Worm (Caenorhabditis elegans) whole organism, mixed stage, embryonic: ENCODE data around the gene npr-5.

Experiments
- blmp-1 ChIP-seq: fragments of 150-350 bp; optimal IDR thresholded peaks from 2 replicates; lab custom pipeline; 2014; ENCODE audit warnings: missing biosample characterization, missing genetic modification characterization
- ceh-39 ChIP-seq: fragments of 150-350 bp; optimal IDR thresholded peaks from 2 replicates; lab custom pipeline; 2014; ENCODE audit warnings: missing biosample characterization, missing genetic modification characterization
- elt-3 ChIP-seq: fragments of 150-350 bp; optimal IDR thresholded peaks from 2 replicates; lab custom pipeline; 2014; ENCODE audit warnings: missing biosample characterization, missing genetic modification characterization
- hlh-1 ChIP-seq: fragments of 150-350 bp; optimal IDR thresholded peaks from 2 replicates; lab custom pipeline; 2014; ENCODE audit warnings: missing biosample characterization, missing genetic modification reagents, missing genetic modification characterization
- nhr-237 ChIP-seq: fragments of 150-350 bp; optimal IDR thresholded peaks from 2 replicates; lab custom pipeline; 2014; ENCODE audit warnings: missing biosample characterization, missing genetic modification characterization
- nhr-76 ChIP-seq: sonication (generic microtip); optimal IDR thresholded peaks from 2 replicates; lab custom pipeline; 2017; ENCODE audit warnings: missing biosample characterization, missing genetic modification characterization
- pha-4 ChIP-seq: fragments of 150-350 bp; optimal IDR thresholded peaks from 2 replicates; lab custom pipeline; 2018; ENCODE audit warnings: missing biosample characterization, missing genetic modification reagents, missing genetic modification characterization
- snpc-4 ChIP-seq: fragments of 150-350 bp; optimal IDR thresholded peaks from 2 replicates; lab custom pipeline; 2014; ENCODE audit warnings: missing biosample characterization, missing genetic modification characterization
- tbx-8 ChIP-seq: fragments of 200-800 bp; sonication (Bioruptor generic); optimal IDR thresholded peaks from 2 replicates; lab custom pipeline; 2018; ENCODE audit warnings: mild to moderate bottlenecking, missing genetic modification characterization, moderate library complexity, missing compliant biosample characterization
- unc-120 ChIP-seq: sonication (generic microtip); optimal IDR thresholded peaks from 2 replicates; lab custom pipeline; 2017; ENCODE audit warnings: missing genetic modification characterization, missing compliant biosample characterization; ENCODE audit not compliant: poor library complexity, severe bottlenecking
- unc-62 ChIP-seq: fragments of 150-350 bp; optimal IDR thresholded peaks from 2 replicates; lab custom pipeline; 2014; ENCODE audit warnings: missing biosample characterization, missing genetic modification reagents, missing genetic modification characterization
- zip-8 ChIP-seq: fragments of 150-350 bp; optimal IDR thresholded peaks from 2 replicates; lab custom pipeline; 2014; ENCODE audit warnings: missing biosample characterization, missing genetic modification characterization
- ztf-11 ChIP-seq: fragments of 150-350 bp; optimal IDR thresholded peaks from 2 replicates; lab custom pipeline; 2014; ENCODE audit warnings: missing biosample characterization, missing genetic modification characterization

ce11 chrV:238094-238493, 43.4 kb downstream of the npr-5 start, which contains the start of gene R02C2.1:
- TF ChIP-seq tbx-8 (GFP tag; lab: Kevin White, UChicago) (no peak), elt-3 (tag; lab: Kevin White, UChicago) (no peak), pha-4 (no peak), unc-62 (GFP tag; lab: Kevin White, UChicago) (no peak), ztf-11 (no peak), blmp-1 (tag; lab: Kevin White, UChicago) (no peak), unc-120 (no peak), zip-8 (tag; lab: Kevin White, UChicago) (no peak), ceh-39 (no peak), snpc-4 (tag; lab: Kevin White, UChicago) (no peak), hlh-1 (tag; lab: Kevin White, UChicago) (no peak), nhr-237 (tag; lab: Kevin White, UChicago) (no peak), nhr-76 (tag; lab: Kevin White, UChicago) (no peak)
